Worm (Caenorhabditis elegans): ENCODE measurements around the gene dcn-1.

Gene dcn-1

DNA sequence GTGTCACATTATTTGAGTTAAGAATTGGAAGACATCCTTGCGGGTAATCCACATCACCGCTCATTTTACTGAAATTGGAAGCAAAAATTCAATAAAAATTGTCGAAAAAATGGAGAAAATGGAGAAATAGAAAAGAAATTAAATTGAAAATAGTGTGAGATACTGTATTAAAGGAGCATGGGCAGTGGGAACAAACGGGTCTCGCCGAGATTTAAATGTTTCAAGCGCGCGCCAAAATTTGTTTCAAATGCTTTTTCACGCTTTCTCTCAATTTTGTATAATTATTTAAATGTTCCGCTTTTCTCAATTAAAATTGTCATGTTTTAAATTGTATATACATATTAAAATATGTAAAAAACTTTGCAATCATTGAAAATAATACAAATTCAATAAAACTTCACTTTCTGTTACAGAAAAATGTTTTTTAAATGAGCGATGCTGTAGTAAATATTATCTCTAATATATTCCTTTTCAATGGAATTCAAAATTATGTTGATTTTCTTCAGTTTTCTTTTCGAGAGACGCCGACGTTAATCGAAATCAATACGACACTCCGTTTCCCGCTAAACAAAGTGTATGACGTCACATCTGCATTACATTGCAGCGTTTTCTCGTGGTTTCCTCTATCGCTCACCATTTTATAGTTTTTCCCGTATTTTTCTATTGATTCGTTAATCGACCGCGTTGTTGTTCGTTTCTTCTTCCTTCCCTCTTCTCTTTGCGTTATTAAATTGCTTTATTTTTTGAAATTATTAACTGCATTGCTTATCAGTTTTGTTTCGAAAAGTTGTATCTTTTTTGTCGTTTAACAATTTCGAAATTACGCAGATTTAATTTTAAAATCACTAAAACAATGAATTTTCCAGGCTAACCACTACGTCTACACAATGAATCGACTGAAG lies at the start of gene dcn-1, which contains the start of gene evl-14:
Gene dcn-1 (plus strand): TSS at position 852 of the 902 bp plus-strand sequence.
Gene evl-14 (minus strand): TSS at position 68 of the 902 bp plus-strand sequence.
- TF ChIP-seq lin-13 (GFP tag; optimal IDR thresholded peaks at IDR 0.05) (peak; percentile 73), fos-1 (tag; optimal IDR thresholded peaks at IDR 0.05) (peak; percentile 73), unc-39 (tag; optimal IDR thresholded peaks at IDR 0.05) (no peak), C34F6.9 (tag; optimal IDR thresholded peaks at IDR 0.05) (peak; percentile 94), unc-55 (GFP tag; optimal IDR thresholded peaks at IDR 0.05) (peak; percentile 92), ama-1 (optimal IDR thresholded peaks at IDR 0.05) (peak; percentile 58), mab-5 (tag; optimal IDR thresholded peaks at IDR 0.05) (peak; percentile 30), ceh-16 (tag; optimal IDR thresholded peaks at IDR 0.05) (no peak), lin-11 (tag; optimal IDR thresholded peaks at IDR 0.05) (no peak), gmeb-1 (tag; optimal IDR thresholded peaks at IDR 0.05) (peak; percentile 79), nhr-129 (tag; optimal IDR thresholded peaks at IDR 0.05) (peak; percentile 85), aly-2 (tag; optimal IDR thresholded peaks at IDR 0.05) (no peak), sma-9 (GFP tag; optimal IDR thresholded peaks at IDR 0.05) (no peak), sma-9 (tag; optimal IDR thresholded peaks at IDR 0.05) (no peak), Y55F3AM.14 (GFP tag; optimal IDR thresholded peaks at IDR 0.05) (no peak), mdl-1 (tag; optimal IDR thresholded peaks at IDR 0.05) (peak in 1 of 2 experiments; percentile 41), nhr-25 (tag; optimal IDR thresholded peaks at IDR 0.05) (peak; percentile 76), nhr-77 (tag; optimal IDR thresholded peaks at IDR 0.05) (no peak), sma-3 (GFP tag; optimal IDR thresholded peaks at IDR 0.05) (peak; percentile 60), crh-2 (tag; optimal IDR thresholded peaks at IDR 0.05) (peak; percentile 95), sem-4 (tag; optimal IDR thresholded peaks at IDR 0.05) (peak; percentile 47), ztf-11 (tag; optimal IDR thresholded peaks at IDR 0.05) (no peak), snpc-4 (tag; optimal IDR thresholded peaks at IDR 0.05) (peak; percentile 35), F13H6.1 (tag; optimal IDR thresholded peaks at IDR 0.05) (peak; percentile 61), ztf-4 (tag; optimal IDR thresholded peaks at IDR 0.05) (peak; percentile 11), ceh-82 (tag; optimal IDR thresholded peaks at IDR 0.05) (no peak), lsy-2 (tag; optimal IDR thresholded peaks at IDR 0.05) (peak; percentile 52 to 91), nhr-21 (tag; optimal IDR thresholded peaks at IDR 0.05) (peak; percentile 73), nhr-6 (tag; optimal IDR thresholded peaks at IDR 0.05) (peak; percentile 79), elt-1 (tag; optimal IDR thresholded peaks at IDR 0.05) (no peak), skn-1 (tag; optimal IDR thresholded peaks at IDR 0.05) (peak; percentile 20)

DNA sequence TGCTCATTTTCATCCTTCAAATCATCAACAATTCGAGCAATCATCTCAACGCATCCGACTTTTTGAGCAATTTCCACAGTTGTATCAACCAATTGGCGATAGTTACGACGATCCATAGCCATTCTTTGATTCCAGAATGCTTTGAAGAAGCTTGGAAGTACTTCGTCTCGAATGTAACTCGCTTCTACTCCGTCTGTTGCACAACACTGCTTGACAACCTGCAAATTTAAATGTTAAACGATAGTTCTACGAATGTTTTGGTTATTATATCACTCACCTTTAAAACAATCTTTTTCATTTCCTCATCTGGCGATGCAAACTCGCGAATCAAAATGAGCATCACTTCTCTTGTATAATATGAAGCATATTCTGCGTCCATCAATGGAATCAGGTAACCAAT lies 47.8 kb upstream of the dcn-1 start:
- no peak for TF ChIP-seq nhr-6 (tag; optimal IDR thresholded peaks at IDR 0.05)
- TF ChIP-seq unc-62 (GFP tag; optimal IDR thresholded peaks at IDR 0.05), result no peak
- no peak for TF ChIP-seq ztf-4 (tag; optimal IDR thresholded peaks at IDR 0.05)
- no peak for TF ChIP-seq sma-3 (GFP tag; optimal IDR thresholded peaks at IDR 0.05)
- no peak for TF ChIP-seq nhr-12 (tag; optimal IDR thresholded peaks at IDR 0.05)
- no peak for TF ChIP-seq zag-1 (tag; optimal IDR thresholded peaks at IDR 0.05)
- TF ChIP-seq nhr-77 (tag; optimal IDR thresholded peaks at IDR 0.05), result no peak
- TF ChIP-seq lin-39 (tag; optimal IDR thresholded peaks at IDR 0.05), result no peak
- TF ChIP-seq skn-1 (tag; optimal IDR thresholded peaks at IDR 0.05), result no peak
- no peak for TF ChIP-seq ztf-11 (tag; optimal IDR thresholded peaks at IDR 0.05)
- no peak for TF ChIP-seq nhr-25 (tag; optimal IDR thresholded peaks at IDR 0.05)
- TF ChIP-seq peb-1 (tag; optimal IDR thresholded peaks at IDR 0.05), result no peak
- TF ChIP-seq Y55F3AM.14 (GFP tag; optimal IDR thresholded peaks at IDR 0.05), result no peak
- no peak for TF ChIP-seq nhr-237 (tag; optimal IDR thresholded peaks at IDR 0.05)
- TF ChIP-seq elt-1 (tag; optimal IDR thresholded peaks at IDR 0.05), result no peak
- TF ChIP-seq ZK546.5 (tag; optimal IDR thresholded peaks at IDR 0.05), result no peak

DNA sequence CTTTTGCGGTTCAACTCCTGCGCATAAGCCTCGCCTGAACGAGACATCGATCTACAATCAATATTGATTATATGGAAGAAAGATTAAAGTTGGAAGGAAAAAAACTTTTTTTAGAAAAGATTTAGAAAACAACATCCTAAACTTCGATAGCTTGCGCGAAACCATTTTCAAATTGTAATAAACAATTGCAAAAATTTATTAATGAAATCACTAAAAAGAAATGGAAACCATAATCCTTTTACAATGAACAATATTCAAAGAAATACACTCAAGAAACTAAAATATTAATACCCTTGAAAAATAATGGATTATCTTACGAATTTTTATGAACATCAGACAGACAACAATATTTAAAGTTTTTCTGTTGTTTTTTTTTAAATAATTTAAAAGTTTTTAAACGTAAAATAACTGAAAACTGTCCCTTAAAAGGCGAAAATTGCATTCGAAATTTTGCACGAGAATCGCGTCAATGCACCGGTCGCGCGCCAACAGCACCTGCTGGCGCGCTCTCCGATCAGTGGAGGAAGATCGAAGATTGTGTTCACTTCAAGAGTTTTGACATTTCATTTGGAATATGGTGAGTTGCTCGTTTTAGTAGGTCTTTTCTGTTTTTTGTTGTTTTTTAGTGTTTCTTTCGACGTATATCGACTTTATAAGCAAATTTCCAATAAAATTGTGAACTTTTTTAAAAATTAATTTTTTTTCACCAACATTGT lies 44.3 kb upstream of the dcn-1 start, which contains the start of the genes sftb-1 and R10E4.1:
Gene sftb-1 (minus strand): TSS at position 51 of the 716 bp plus-strand sequence.
Gene R10E4.1 (plus strand): TSS at position 524 of the 716 bp plus-strand sequence.
- TF ChIP-seq lin-11 (tag; optimal IDR thresholded peaks at IDR 0.05), result peak; percentile 19
- peak; percentile 42 for TF ChIP-seq nhr-129 (tag; optimal IDR thresholded peaks at IDR 0.05)
- no peak for TF ChIP-seq skn-1 (tag; optimal IDR thresholded peaks at IDR 0.05)
- TF ChIP-seq nhr-77 (tag; optimal IDR thresholded peaks at IDR 0.05), result no peak
- TF ChIP-seq C34F6.9 (tag; optimal IDR thresholded peaks at IDR 0.05), result peak; percentile 78
- TF ChIP-seq mbf-1 (tag; optimal IDR thresholded peaks at IDR 0.05), result no peak
- TF ChIP-seq nhr-21 (tag; optimal IDR thresholded peaks at IDR 0.05), result peak; percentile 49
- no peak for TF ChIP-seq ZK546.5 (tag; optimal IDR thresholded peaks at IDR 0.05)
- no peak for TF ChIP-seq ztf-1 (GFP tag; conservative IDR thresholded peaks at IDR 0.05)
- TF ChIP-seq R02D3.7 (tag; optimal IDR thresholded peaks at IDR 0.05), result no peak
- TF ChIP-seq ceh-82 (tag; optimal IDR thresholded peaks at IDR 0.05), result no peak
- TF ChIP-seq unc-55 (GFP tag; optimal IDR thresholded peaks at IDR 0.05), result peak; percentile 82
- peak; percentile 66 for TF ChIP-seq sma-3 (GFP tag; optimal IDR thresholded peaks at IDR 0.05)
- no peak for TF ChIP-seq elt-1 (tag; optimal IDR thresholded peaks at IDR 0.05)
- TF ChIP-seq nhr-12 (tag; optimal IDR thresholded peaks at IDR 0.05), result no peak
- no peak for TF ChIP-seq nhr-6 (tag; optimal IDR thresholded peaks at IDR 0.05)
- TF ChIP-seq unc-62 (GFP tag; optimal IDR thresholded peaks at IDR 0.05), result no peak
- TF ChIP-seq F13H6.1 (tag; optimal IDR thresholded peaks at IDR 0.05), result peak; percentile 69
- no peak for TF ChIP-seq ceh-16 (tag; optimal IDR thresholded peaks at IDR 0.05)
- peak; percentile 34 for TF ChIP-seq mab-5 (tag; optimal IDR thresholded peaks at IDR 0.05)
- peak; percentile 75 for TF ChIP-seq nhr-25 (tag; optimal IDR thresholded peaks at IDR 0.05)
- TF ChIP-seq fos-1 (tag; optimal IDR thresholded peaks at IDR 0.05), result peak; percentile 48
- no peak for TF ChIP-seq ztf-11 (tag; optimal IDR thresholded peaks at IDR 0.05)
- no peak for TF ChIP-seq alr-1 (tag; optimal IDR thresholded peaks at IDR 0.05)
- TF ChIP-seq Y55F3AM.14 (GFP tag; optimal IDR thresholded peaks at IDR 0.05), result no peak
- TF ChIP-seq sma-9 (GFP tag; optimal IDR thresholded peaks at IDR 0.05), result peak; percentile 83
- no peak for TF ChIP-seq sma-9 (tag; optimal IDR thresholded peaks at IDR 0.05)
- TF ChIP-seq nhr-11 (tag; optimal IDR thresholded peaks at IDR 0.05), result no peak
- no peak for TF ChIP-seq nhr-237 (tag; optimal IDR thresholded peaks at IDR 0.05)
- no peak for TF ChIP-seq peb-1 (tag; optimal IDR thresholded peaks at IDR 0.05)
- TF ChIP-seq lsy-2 (tag; optimal IDR thresholded peaks at IDR 0.05), result peak; percentile 77 to 89

Data from whole organism, L2 larva.